Fruit fly (Drosophila melanogaster): ENCODE measurements around the gene CG13005.
A peak's percentile ranks its signal among the peaks of the same experiment; 100 is the strongest.

CG13005 gene

dm6 chrX:16849517-16849916 lies 46.1 kb downstream of the CG13005 start (continued):
- TF ChIP-seq tap (tag; optimal IDR thresholded peaks at IDR 0.05) (no peak), hkb (optimal IDR thresholded peaks at IDR 0.05) (no peak), hkb (GFP tag; IDR thresholded peaks at IDR 0.05) (no peak), CG12299 (tag; optimal IDR thresholded peaks at IDR 0.05) (no peak), mam (GFP tag; optimal IDR thresholded peaks at IDR 0.05) (no peak), CG18764 (GFP tag; optimal IDR thresholded peaks at IDR 0.05) (no peak), CG1233 (GFP tag; optimal IDR thresholded peaks at IDR 0.05) (no peak)

dm6 chrX:16854746-16855145 lies 51.3 kb downstream of the CG13005 start:
- TF ChIP-seq gt (GFP tag; IDR thresholded peaks at IDR 0.05) (no peak), H15 (GFP tag; IDR thresholded peaks at IDR 0.05) (no peak), aop (GFP tag; IDR thresholded peaks at IDR 0.05) (no peak), tll (GFP tag; optimal IDR thresholded peaks at IDR 0.05) (no peak), CG4820 (GFP tag; optimal IDR thresholded peaks at IDR 0.05) (peak; percentile 44), CG17912 (GFP tag; optimal IDR thresholded peaks at IDR 0.05) (no peak), ttk (GFP tag; IDR thresholded peaks at IDR 0.05) (peak; percentile 47; the same call in 1 of the 2 replicates), CG14441 (GFP tag; IDR thresholded peaks at IDR 0.05) (no peak), Sox102F (GFP tag; optimal IDR thresholded peaks at IDR 0.05) (peak; percentile 73), dysf (GFP tag; IDR thresholded peaks at IDR 0.05) (peak; percentile 62; the same call in 2 of the 3 replicates), CG9817 (tag; optimal IDR thresholded peaks at IDR 0.05) (peak; percentile 24), bab2 (GFP tag; optimal IDR thresholded peaks at IDR 0.05) (peak; percentile 2), peb (GFP tag; IDR thresholded peaks at IDR 0.05) (no peak), fd102C (GFP tag; optimal IDR thresholded peaks at IDR 0.05) (no peak), salm (tag; optimal IDR thresholded peaks at IDR 0.05) (peak; percentile 39), CG7786 (GFP tag; optimal IDR thresholded peaks at IDR 0.05) (no peak), CG17361 (GFP tag; IDR thresholded peaks at IDR 0.05) (peak; percentile 74), CG9932 (GFP tag; IDR thresholded peaks at IDR 0.05) (no peak), CG10979 (tag; optimal IDR thresholded peaks at IDR 0.05) (peak; percentile 68), CG18619 (GFP tag; optimal IDR thresholded peaks at IDR 0.05) (peak; percentile 1), CG18764 (GFP tag; optimal IDR thresholded peaks at IDR 0.05) (no peak), Optix (GFP tag; IDR thresholded peaks at IDR 0.05) (no peak), ase (GFP tag; IDR thresholded peaks at IDR 0.05) (peak; percentile 14; the same call in 1 of the 3 replicates), Hey (tag; optimal IDR thresholded peaks at IDR 0.05) (no peak), gro (GFP tag; optimal IDR thresholded peaks at IDR 0.05) (no peak), dati (GFP tag; IDR thresholded peaks at IDR 0.05) (no peak), CG8924 (tag; optimal IDR thresholded peaks at IDR 0.05) (peak; percentile 43), unpg (GFP tag; optimal IDR thresholded peaks at IDR 0.05) (peak; percentile 73), CG12769 (tag; optimal IDR thresholded peaks at IDR 0.05) (no peak), caup (GFP tag; optimal IDR thresholded peaks at IDR 0.05; ENCODE audit: severe bottlenecking) (peak; percentile 12), CG33557 (GFP tag; optimal IDR thresholded peaks at IDR 0.05) (no peak), kah (GFP tag; optimal IDR thresholded peaks at IDR 0.05) (peak; percentile 11), CG2129 (GFP tag; IDR thresholded peaks at IDR 0.05; ENCODE audit: partially characterized antibody) (no peak), CG6175 (GFP tag; IDR thresholded peaks at IDR 0.05) (no peak), PHDP (tag; optimal IDR thresholded peaks at IDR 0.05) (peak; percentile 66), vfl (GFP tag; optimal IDR thresholded peaks at IDR 0.05) (no peak), hth (optimal IDR thresholded peaks at IDR 0.05) (no peak), chinmo (GFP tag; IDR thresholded peaks at IDR 0.05; ENCODE audit: partially characterized antibody) (no peak), CG31441 (GFP tag; IDR thresholded peaks at IDR 0.05) (peak; percentile 77), Side (GFP tag; optimal IDR thresholded peaks at IDR 0.05) (no peak), sc (optimal IDR thresholded peaks at IDR 0.05) (no peak), sc (GFP tag; optimal IDR thresholded peaks at IDR 0.05) (no peak), sens (GFP tag) (peak; percentile 85), gfzf (GFP tag; optimal IDR thresholded peaks at IDR 0.05) (no peak), C15 (GFP tag; IDR thresholded peaks at IDR 0.05) (no peak)

Measured in whole organism, embryonic.